Worm (Caenorhabditis elegans): Measurements from ENCODE around the gene clec-175.

ce11 chrIV:4459342-4459741, 37.2 kb downstream of the clec-175 start:
- TF ChIP-seq nhr-11 (tag; optimal IDR thresholded peaks at IDR 0.05) = no peak
- TF ChIP-seq mml-1 (tag; optimal IDR thresholded peaks at IDR 0.05) = no peak
- no peak for TF ChIP-seq lin-15B (tag; optimal IDR thresholded peaks at IDR 0.05)
- no peak for TF ChIP-seq aly-2 (tag; optimal IDR thresholded peaks at IDR 0.05)
- TF ChIP-seq hmg-11 (tag; optimal IDR thresholded peaks at IDR 0.05) = no peak
- no peak for TF ChIP-seq snpc-4 (tag; optimal IDR thresholded peaks at IDR 0.05)
- TF ChIP-seq R02D3.7 (tag; optimal IDR thresholded peaks at IDR 0.05) = no peak
- no peak for TF ChIP-seq elt-3 (tag; optimal IDR thresholded peaks at IDR 0.05)
- TF ChIP-seq elt-1 (tag; optimal IDR thresholded peaks at IDR 0.05) = no peak
- TF ChIP-seq unc-39 (tag; optimal IDR thresholded peaks at IDR 0.05) = no peak
- no peak for TF ChIP-seq ama-1 (optimal IDR thresholded peaks at IDR 0.05)
- TF ChIP-seq unc-62 (GFP tag; optimal IDR thresholded peaks at IDR 0.05) = no peak
